Worm (Caenorhabditis elegans) whole organism, late embryonic: ENCODE data around the gene C03B1.13.

Experiments
- C38D4.7 ChIP-seq: fragments of 200-800 bp; sonication (Bioruptor generic); optimal IDR thresholded peaks from 2 replicates; lab custom pipeline; 2018; ENCODE audit warnings: mild to moderate bottlenecking, missing genetic modification characterization, moderate library complexity, missing compliant biosample characterization
- K09A11.1 ChIP-seq: sonication (generic microtip); optimal IDR thresholded peaks from 2 replicates; lab custom pipeline; 2017; ENCODE audit warnings: antibody characterized with exemption, mild to moderate bottlenecking, missing genetic modification characterization, missing compliant biosample characterization; ENCODE audit not compliant: insufficient read depth
- T23F11.4 ChIP-seq: fragments of 200-800 bp; sonication (Bioruptor generic); optimal IDR thresholded peaks from 2 replicates; lab custom pipeline; 2018; ENCODE audit warnings: mild to moderate bottlenecking, missing genetic modification characterization, missing compliant biosample characterization
- Y22D7AL.16 ChIP-seq: sonication (generic microtip); optimal IDR thresholded peaks from 2 replicates; lab custom pipeline; 2016; ENCODE audit warnings: missing genetic modification characterization, missing compliant biosample characterization
- ahr-1 ChIP-seq: sonication (generic microtip); optimal IDR thresholded peaks from 2 replicates; lab custom pipeline; 2016; ENCODE audit warnings: missing genetic modification characterization, missing compliant biosample characterization
- ama-1 ChIP-seq: fragments of 150-350 bp; optimal IDR thresholded peaks from 2 replicates; lab custom pipeline; 2014
- ceh-14 ChIP-seq: sonication (generic microtip); optimal IDR thresholded peaks from 2 replicates; lab custom pipeline; 2016; ENCODE audit warnings: missing genotype, missing genetic modification characterization, missing compliant biosample characterization
- ceh-2 ChIP-seq: sonication (generic microtip); optimal IDR thresholded peaks from 2 replicates; lab custom pipeline; 2016; ENCODE audit warnings: missing genotype, missing genetic modification characterization, missing compliant biosample characterization
- ceh-31 ChIP-seq: sonication (generic microtip); optimal IDR thresholded peaks from 2 replicates; lab custom pipeline; 2016; ENCODE audit warnings: missing genetic modification characterization, missing compliant biosample characterization
- ceh-6 ChIP-seq: fragments of 200-800 bp; sonication (Bioruptor generic); optimal IDR thresholded peaks from 2 replicates; lab custom pipeline; 2018; ENCODE audit warnings: mild to moderate bottlenecking, missing genetic modification characterization, missing compliant biosample characterization
- ceh-9 ChIP-seq: sonication (generic microtip); optimal IDR thresholded peaks from 2 replicates; lab custom pipeline; 2016; ENCODE audit warnings: mild to moderate bottlenecking, missing genetic modification characterization, inconsistent platforms, missing compliant biosample characterization
- dmd-4 ChIP-seq: sonication (generic microtip); optimal IDR thresholded peaks from 2 replicates; lab custom pipeline; 2016; ENCODE audit warnings: borderline replicate concordance, missing genetic modification characterization, missing compliant biosample characterization
- dve-1 ChIP-seq: sonication (generic microtip); optimal IDR thresholded peaks from 2 replicates; lab custom pipeline; 2017; ENCODE audit warnings: antibody characterized with exemption, mild to moderate bottlenecking, missing genetic modification characterization, missing compliant biosample characterization
- elt-4 ChIP-seq: sonication (generic microtip); optimal IDR thresholded peaks from 2 replicates; lab custom pipeline; 2016; ENCODE audit warnings: missing genetic modification characterization, missing compliant biosample characterization
- ets-4 ChIP-seq: sonication (generic microtip); optimal IDR thresholded peaks from 2 replicates; lab custom pipeline; 2016; ENCODE audit warnings: missing genetic modification characterization, missing compliant biosample characterization
- eyg-1 ChIP-seq: sonication (generic microtip); optimal IDR thresholded peaks from 2 replicates; lab custom pipeline; 2016; ENCODE audit warnings: missing genotype, missing genetic modification characterization, missing compliant biosample characterization
- fax-1 ChIP-seq: sonication (generic microtip); optimal IDR thresholded peaks from 2 replicates; lab custom pipeline; 2016; ENCODE audit warnings: missing genotype, missing genetic modification characterization, missing compliant biosample characterization
- fkh-6 ChIP-seq: sonication (generic microtip); optimal IDR thresholded peaks from 2 replicates; lab custom pipeline; 2016; ENCODE audit warnings: missing genetic modification characterization, missing compliant biosample characterization
- hlh-15 ChIP-seq: sonication (generic microtip); optimal IDR thresholded peaks from 2 replicates; lab custom pipeline; 2016; ENCODE audit warnings: missing genetic modification characterization, missing compliant biosample characterization
- hlh-30 ChIP-seq: sonication (generic microtip); optimal IDR thresholded peaks from 2 replicates; lab custom pipeline; 2017; ENCODE audit warnings: antibody characterized with exemption, missing genetic modification characterization, missing compliant biosample characterization; ENCODE audit not compliant: insufficient read depth
- lim-6 ChIP-seq: sonication (generic microtip); optimal IDR thresholded peaks from 2 replicates; lab custom pipeline; 2016; ENCODE audit warnings: missing genetic modification characterization, missing compliant biosample characterization
- lin-11 ChIP-seq: fragments of 200-800 bp; sonication (Bioruptor generic); optimal IDR thresholded peaks from 2 replicates; lab custom pipeline; 2018; ENCODE audit warnings: mild to moderate bottlenecking, missing genetic modification characterization, missing compliant biosample characterization
- mec-3 ChIP-seq: sonication (generic microtip); optimal IDR thresholded peaks from 2 replicates; lab custom pipeline; 2016; ENCODE audit warnings: borderline replicate concordance, missing genetic modification characterization, missing compliant biosample characterization
- nhr-232 ChIP-seq: sonication (generic microtip); optimal IDR thresholded peaks from 2 replicates; lab custom pipeline; 2016; ENCODE audit warnings: missing genetic modification characterization, missing compliant biosample characterization
- odd-2 ChIP-seq: sonication (generic microtip); optimal IDR thresholded peaks from 2 replicates; lab custom pipeline; 2017; ENCODE audit warnings: antibody characterized with exemption, mild to moderate bottlenecking, missing genetic modification characterization, missing compliant biosample characterization
- pha-2 ChIP-seq: sonication (generic microtip); optimal IDR thresholded peaks from 2 replicates; lab custom pipeline; 2017; ENCODE audit warnings: mild to moderate bottlenecking, missing genetic modification characterization, missing compliant biosample characterization
- pqm-1 ChIP-seq: sonication (generic microtip); optimal IDR thresholded peaks from 2 replicates; lab custom pipeline; 2016; ENCODE audit warnings: missing genetic modification characterization, missing compliant biosample characterization
- pros-1 ChIP-seq: fragments of 150-350 bp; optimal IDR thresholded peaks from 2 replicates; lab custom pipeline; 2014; ENCODE audit warnings: missing biosample characterization, missing genetic modification reagents, missing genetic modification characterization
- ref-2 ChIP-seq: sonication (generic microtip); optimal IDR thresholded peaks from 2 replicates; lab custom pipeline; 2016; ENCODE audit warnings: missing genetic modification characterization, missing compliant biosample characterization
- rnt-1 ChIP-seq: sonication (generic microtip); optimal IDR thresholded peaks from 2 replicates; lab custom pipeline; 2016; ENCODE audit warnings: missing genetic modification characterization, missing compliant biosample characterization
- sdc-2 ChIP-seq: sonication (generic microtip); optimal IDR thresholded peaks from 2 replicates; lab custom pipeline; 2016; ENCODE audit warnings: missing genotype, missing genetic modification characterization, missing compliant biosample characterization
- syd-9 ChIP-seq: sonication (generic microtip); optimal IDR thresholded peaks from 2 replicates; lab custom pipeline; 2016; ENCODE audit warnings: mild to moderate bottlenecking, missing genetic modification characterization, moderate library complexity, missing compliant biosample characterization
- tbx-2 ChIP-seq: sonication (generic microtip); optimal IDR thresholded peaks from 2 replicates; lab custom pipeline; 2016; ENCODE audit warnings: missing genetic modification characterization, missing compliant biosample characterization
- tbx-7 ChIP-seq: sonication (generic microtip); optimal IDR thresholded peaks from 2 replicates; lab custom pipeline; 2016; ENCODE audit warnings: missing genotype, missing genetic modification characterization, missing compliant biosample characterization
- ttx-3 ChIP-seq: sonication (generic microtip); optimal IDR thresholded peaks from 2 replicates; lab custom pipeline; 2016; ENCODE audit warnings: missing genetic modification reagents, missing genetic modification characterization, missing compliant biosample characterization
- unc-55 ChIP-seq: sonication (generic microtip); optimal IDR thresholded peaks from 2 replicates; lab custom pipeline; 2017; ENCODE audit warnings: missing biosample characterization, missing genetic modification reagents, missing genetic modification characterization
- unc-86 ChIP-seq: sonication (generic microtip); optimal IDR thresholded peaks from 2 replicates; lab custom pipeline; 2016; ENCODE audit warnings: missing genetic modification characterization, missing compliant biosample characterization
- ztf-16 ChIP-seq: sonication (generic microtip); optimal IDR thresholded peaks from 2 replicates; lab custom pipeline; 2017; ENCODE audit warnings: missing genetic modification characterization, missing compliant biosample characterization

The C03B1.13 gene

DNA sequence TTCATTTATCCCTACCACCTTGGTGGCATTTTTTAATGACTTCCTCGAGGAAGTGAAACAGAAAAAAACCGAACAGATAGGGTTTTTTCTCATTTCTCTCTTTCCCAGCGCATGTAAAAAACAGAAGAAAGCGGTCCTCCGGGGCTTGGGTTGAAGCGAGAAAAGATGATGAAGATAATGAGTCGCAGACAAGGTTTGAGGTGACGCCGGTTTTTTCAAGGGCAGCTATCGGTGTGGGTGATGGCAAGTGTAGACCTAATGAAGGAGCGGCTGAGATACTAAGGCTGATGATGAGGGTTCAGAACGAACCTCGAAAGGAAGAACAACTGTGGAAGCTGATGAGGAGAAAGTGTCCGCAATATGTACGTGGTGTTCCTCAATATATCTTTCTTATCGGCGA lies 17.0 kb downstream of the C03B1.13 start:
- TF ChIP-seq ceh-9 (tag; lab: Kevin White, UChicago) (no peak), C38D4.7 (GFP tag; lab: Kevin White, UChicago) (no peak), Y22D7AL.16 (tag; lab: Kevin White, UChicago) (no peak), ztf-16 (tag; lab: Kevin White, UChicago) (no peak), ttx-3 (no peak), sdc-2 (tag; lab: Kevin White, UChicago) (no peak), ref-2 (tag; lab: Kevin White, UChicago) (no peak), lin-11 (no peak), lim-6 (tag; lab: Kevin White, UChicago) (no peak), dve-1 (tag; lab: Kevin White, UChicago) (no peak), ceh-2 (tag; lab: Kevin White, UChicago) (no peak)

DNA sequence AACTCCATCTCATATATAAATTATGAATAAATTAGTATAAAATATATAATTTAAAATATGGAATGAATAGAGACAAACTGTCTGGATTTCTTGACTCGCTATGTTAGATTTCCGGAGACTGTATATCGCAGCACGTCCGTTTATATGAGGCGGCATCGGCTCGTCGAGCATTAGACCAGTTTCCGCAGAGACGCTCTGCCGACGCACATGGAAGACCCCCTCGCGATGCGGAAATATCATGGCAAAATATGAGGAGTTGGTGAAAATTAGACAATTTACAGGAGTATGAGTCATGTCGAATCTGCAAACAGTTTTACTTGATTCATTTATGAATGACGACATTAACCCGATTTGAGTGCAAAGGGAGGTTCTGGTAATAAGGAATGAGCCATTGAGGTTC lies 18.3 kb downstream of the C03B1.13 start, which contains the start of gene chtb-3:
Gene chtb-3 (minus strand): TSS at position 101 of the 400 bp plus-strand sequence.
- no peak for TF ChIP-seq ref-2 (tag; lab: Kevin White, UChicago)
- no peak for TF ChIP-seq ama-1 (lab: Kevin White, UChicago)
- TF ChIP-seq fax-1 (tag; lab: Kevin White, UChicago), result no peak
- TF ChIP-seq elt-4 (tag; lab: Kevin White, UChicago), result no peak
- TF ChIP-seq dmd-4 (tag; lab: Kevin White, UChicago), result no peak
- TF ChIP-seq ceh-31 (tag; lab: Kevin White, UChicago), result no peak
- no peak for TF ChIP-seq pros-1 (tag; lab: Kevin White, UChicago)
- no peak for TF ChIP-seq ceh-14 (tag; lab: Kevin White, UChicago)
- no peak for TF ChIP-seq ztf-16 (tag; lab: Kevin White, UChicago)
- no peak for TF ChIP-seq odd-2 (tag; lab: Kevin White, UChicago)
- TF ChIP-seq eyg-1 (tag; lab: Kevin White, UChicago), result no peak
- TF ChIP-seq lim-6 (tag; lab: Kevin White, UChicago), result no peak
- TF ChIP-seq rnt-1, result no peak
- TF ChIP-seq nhr-232 (tag; lab: Kevin White, UChicago), result no peak
- no peak for TF ChIP-seq unc-86 (tag; lab: Kevin White, UChicago)
- no peak for TF ChIP-seq ceh-2 (tag; lab: Kevin White, UChicago)
- TF ChIP-seq T23F11.4 (GFP tag; lab: Kevin White, UChicago), result no peak
- TF ChIP-seq ets-4, result no peak
- no peak for TF ChIP-seq K09A11.1 (tag; lab: Kevin White, UChicago)
- TF ChIP-seq tbx-2 (tag; lab: Kevin White, UChicago), result no peak

DNA sequence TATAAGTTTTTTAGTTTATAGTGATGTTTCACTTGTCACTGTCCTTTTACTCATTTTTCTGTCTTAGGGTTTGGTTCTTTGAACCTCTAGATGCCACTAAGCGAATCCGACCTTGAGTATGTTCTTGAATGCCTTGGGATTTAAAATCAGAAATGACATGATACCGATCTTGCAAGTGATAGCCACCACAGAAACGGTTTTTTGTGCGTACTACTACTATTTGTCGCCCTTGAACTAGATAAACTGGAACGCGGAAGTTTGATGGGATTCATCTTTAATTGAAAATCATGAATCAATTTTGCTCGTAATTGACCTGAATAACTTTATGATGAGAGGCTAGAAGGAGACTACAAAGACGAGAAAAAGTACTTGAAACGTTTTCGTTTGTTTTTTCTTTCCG lies 19.0 kb downstream of the C03B1.13 start:
- no peak for TF ChIP-seq fkh-6 (tag; lab: Kevin White, UChicago)
- TF ChIP-seq fax-1 (tag; lab: Kevin White, UChicago), result no peak
- no peak for TF ChIP-seq ahr-1 (tag; lab: Kevin White, UChicago)
- no peak for TF ChIP-seq odd-2 (tag; lab: Kevin White, UChicago)

DNA sequence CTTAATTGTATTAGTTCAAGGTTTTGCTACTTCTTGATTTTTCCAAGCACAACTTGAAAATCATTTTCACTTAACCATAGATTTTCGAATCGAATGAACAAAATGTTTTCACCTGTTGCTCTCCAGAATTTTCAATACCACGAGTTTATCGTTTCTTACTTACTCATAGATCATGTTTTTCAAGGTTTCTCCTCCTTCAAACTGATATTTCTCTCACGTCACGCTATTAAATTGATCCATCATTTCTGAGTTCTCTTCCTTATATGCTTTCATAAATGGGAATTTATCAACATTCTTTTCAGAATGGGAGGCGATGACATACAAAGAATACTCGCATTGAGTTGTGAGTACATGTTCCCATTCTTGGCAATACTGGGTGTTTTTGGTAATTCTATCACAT lies 26.5 kb downstream of the C03B1.13 start, which contains the start of gene npr-38:
Gene npr-38 (plus strand): TSS at position 301 of the 400 bp plus-strand sequence.
- TF ChIP-seq syd-9 (no peak), unc-55 (GFP tag; lab: Kevin White, UChicago) (no peak), tbx-7 (tag; lab: Kevin White, UChicago) (no peak), ama-1 (lab: Kevin White, UChicago) (no peak), ttx-3 (no peak), fkh-6 (tag; lab: Kevin White, UChicago) (no peak), hlh-15 (tag; lab: Kevin White, UChicago) (no peak), ahr-1 (tag; lab: Kevin White, UChicago) (no peak), hlh-30 (tag; lab: Kevin White, UChicago) (no peak), pha-2 (tag; lab: Kevin White, UChicago) (no peak), pqm-1 (tag; lab: Kevin White, UChicago) (no peak), ceh-6 (no peak), mec-3 (tag; lab: Kevin White, UChicago) (no peak), lim-6 (tag; lab: Kevin White, UChicago) (no peak), dmd-4 (tag; lab: Kevin White, UChicago) (no peak), ztf-16 (tag; lab: Kevin White, UChicago) (no peak)
